Worm (Caenorhabditis elegans) whole organism, L4 larva: ENCODE results near the gene C37C3.18.

ENCODE experiments used
- ceh-28 ChIP-seq: fragments of 150-350 bp; optimal IDR thresholded peaks from 2 replicates; lab custom pipeline; 2014; ENCODE audit warnings: missing biosample characterization, missing genetic modification reagents, missing genetic modification characterization
- ceh-82 ChIP-seq: sonication (generic microtip); optimal IDR thresholded peaks from 2 replicates; lab custom pipeline; 2017; ENCODE audit warnings: missing biosample characterization, missing genetic modification characterization
- egl-27 ChIP-seq: sonication (generic microtip); optimal IDR thresholded peaks from 3 replicates; lab custom pipeline; 2017; ENCODE audit warnings: missing biosample characterization, missing genetic modification reagents, missing genetic modification characterization
- lin-15B ChIP-seq: fragments of 150-350 bp; sonication (generic microtip); optimal IDR thresholded peaks from 3 replicates; lab custom pipeline; 2014; ENCODE audit warnings: missing biosample characterization, missing genetic modification characterization
- nhr-237 ChIP-seq: sonication (generic microtip); optimal IDR thresholded peaks from 2 replicates; lab custom pipeline; 2017; ENCODE audit warnings: missing biosample characterization, missing genetic modification characterization
- skn-1 ChIP-seq: fragments of 150-350 bp; optimal IDR thresholded peaks from 2 replicates; lab custom pipeline; 2014; ENCODE audit warnings: missing biosample characterization, missing genetic modification characterization
- zfp-2 ChIP-seq: sonication (generic microtip); optimal IDR thresholded peaks from 2 replicates; lab custom pipeline; 2016; ENCODE audit warnings: mild to moderate bottlenecking, missing genetic modification characterization, missing compliant biosample characterization

ce11 chrV:7826362-7826761 is 28.4 kb upstream of the C37C3.18 start:
- TF ChIP-seq zfp-2 (tag; lab: Kevin White, UChicago) (no peak), skn-1 (tag; lab: Kevin White, UChicago) (no peak), nhr-237 (tag; lab: Kevin White, UChicago) (no peak), lin-15B (tag; lab: Kevin White, UChicago) (no peak), ceh-28 (tag; lab: Kevin White, UChicago) (no peak), ceh-82 (tag; lab: Kevin White, UChicago) (no peak), egl-27 (tag; lab: Kevin White, UChicago) (no peak)
